Fruit fly (Drosophila melanogaster) whole organism, prepupa: ENCODE data around the gene LeuRS.
A peak's percentile ranks its signal among the peaks of the same experiment; 100 is the strongest.

ENCODE experiments used
- Blimp-1 ChIP-seq: fragments of 200-800 bp; sonication (Bioruptor generic); optimal IDR thresholded peaks from 3 replicates; lab custom pipeline; 2017; ENCODE audit warnings: missing biosample characterization, missing genetic modification characterization, mild to moderate bottlenecking, moderate library complexity, missing genetic modification reagents
- CG10631 ChIP-seq: fragments of 200-800 bp; sonication (Bioruptor generic); optimal IDR thresholded peaks from 2 replicates; lab custom pipeline; 2016; ENCODE audit warnings: missing biosample characterization, missing genetic modification characterization
- CG11294 ChIP-seq: fragments of 200-800 bp; sonication (Bioruptor generic); IDR thresholded peaks from 2 replicates; pipeline ENCODE4 v1.3.6; 2022; ENCODE audit warnings: missing biosample characterization, missing genetic modification characterization
- CG15336 ChIP-seq: fragments of 200-800 bp; sonication (Bioruptor generic); IDR thresholded peaks from 2 replicates; pipeline ENCODE4 v1.3.6; 2022; ENCODE audit warnings: missing biosample characterization, missing genetic modification characterization
- CG1621 ChIP-seq: fragments of 200-800 bp; sonication (Bioruptor generic); optimal IDR thresholded peaks from 3 replicates; lab custom pipeline; 2018; ENCODE audit warnings: missing biosample characterization, mild to moderate bottlenecking, missing genetic modification characterization
- CG32006 ChIP-seq: fragments of 200-800 bp; sonication (Bioruptor generic); optimal IDR thresholded peaks from 3 replicates; lab custom pipeline; 2017; ENCODE audit warnings: missing biosample characterization, mild to moderate bottlenecking, missing genetic modification characterization
- CG34406 ChIP-seq: fragments of 200-800 bp; sonication (Bioruptor generic); optimal IDR thresholded peaks from 3 replicates; lab custom pipeline; 2016; ENCODE audit warnings: missing biosample characterization, missing genetic modification characterization
- CG3919 ChIP-seq: fragments of 200-800 bp; sonication (Bioruptor generic); optimal IDR thresholded peaks from 3 replicates; lab custom pipeline; 2016; ENCODE audit warnings: missing biosample characterization, missing genetic modification characterization
- CG4318 ChIP-seq: fragments of 200-800 bp; sonication (Bioruptor generic); optimal IDR thresholded peaks from 3 replicates; lab custom pipeline; 2017; ENCODE audit warnings: missing biosample characterization, mild to moderate bottlenecking, missing genetic modification characterization
- CG6163 ChIP-seq: fragments of 200-800 bp; sonication (Bioruptor generic); IDR thresholded peaks from 3 replicates; pipeline ENCODE4 v1.3.6; 2022; ENCODE audit warnings: missing biosample characterization, missing genetic modification characterization
- CG6276 ChIP-seq: fragments of 200-800 bp; sonication (Bioruptor generic); optimal IDR thresholded peaks from 2 replicates; lab custom pipeline; 2017; ENCODE audit warnings: missing biosample characterization, mild to moderate bottlenecking, missing genetic modification characterization
- CG6854 ChIP-seq: fragments of 200-800 bp; sonication (Bioruptor generic); optimal IDR thresholded peaks from 2 replicates; lab custom pipeline; 2017; ENCODE audit warnings: missing biosample characterization, mild to moderate bottlenecking, missing genetic modification characterization
- CG8119 ChIP-seq: fragments of 200-800 bp; sonication (Bioruptor generic); IDR thresholded peaks from 3 replicates; pipeline ENCODE4 v1.3.6; 2022; ENCODE audit warnings: missing biosample characterization, missing genetic modification characterization
- Eip75B ChIP-seq: fragments of 200-800 bp; sonication (Bioruptor generic); optimal IDR thresholded peaks from 3 replicates; lab custom pipeline; 2016; ENCODE audit warnings: missing biosample characterization, missing genetic modification characterization
- Eip78C ChIP-seq: fragments of 200-800 bp; sonication (Bioruptor generic); peaks from one replicate; lab custom pipeline; 2016; ENCODE audit warnings: missing biosample characterization, missing genetic modification characterization
- Ets96B ChIP-seq: fragments of 200-800 bp; optimal IDR thresholded peaks from 2 replicates; lab custom pipeline; 2019; ENCODE audit warnings: missing biosample characterization, mild to moderate bottlenecking, missing genetic modification characterization, moderate library complexity
- Gug ChIP-seq: fragments of 200-800 bp; sonication (Bioruptor generic); IDR thresholded peaks from 2 replicates; pipeline ENCODE4 v1.3.6; 2022; ENCODE audit warnings: missing biosample characterization, missing genetic modification characterization
- Hr39 ChIP-seq: fragments of 200-800 bp; sonication (Bioruptor generic); optimal IDR thresholded peaks from 2 replicates; lab custom pipeline; 2016; ENCODE audit warnings: missing biosample characterization, missing genetic modification characterization
- Hr4 ChIP-seq: fragments of 200-800 bp; sonication (Bioruptor generic); optimal IDR thresholded peaks from 3 replicates; lab custom pipeline; 2016; ENCODE audit warnings: missing biosample characterization, missing genetic modification characterization
- Lpt ChIP-seq: fragments of 200-800 bp; sonication (Bioruptor generic); optimal IDR thresholded peaks from 3 replicates; lab custom pipeline; 2016; ENCODE audit warnings: missing biosample characterization, missing genetic modification characterization
- Met ChIP-seq: fragments of 200-800 bp; sonication (Bioruptor generic); optimal IDR thresholded peaks from 3 replicates; lab custom pipeline; 2016; ENCODE audit warnings: missing biosample characterization, missing genetic modification characterization
- OdsH ChIP-seq: fragments of 200-800 bp; sonication (Bioruptor generic); optimal IDR thresholded peaks from 3 replicates; lab custom pipeline; 2016; ENCODE audit warnings: missing biosample characterization, missing genetic modification characterization
- Smox ChIP-seq: fragments of 200-800 bp; sonication (Bioruptor generic); optimal IDR thresholded peaks from 3 replicates; lab custom pipeline; 2016; ENCODE audit warnings: missing biosample characterization, missing genetic modification characterization
- Sox102F ChIP-seq: fragments of 200-800 bp; sonication (Bioruptor generic); optimal IDR thresholded peaks from 2 replicates; lab custom pipeline; 2016; ENCODE audit warnings: missing biosample characterization, mild to moderate bottlenecking, missing genetic modification characterization
- Sox14 ChIP-seq: fragments of 200-800 bp; sonication (Bioruptor generic); optimal IDR thresholded peaks from 3 replicates; lab custom pipeline; 2016; ENCODE audit warnings: missing biosample characterization, missing genetic modification characterization
- acj6 ChIP-seq: fragments of 200-800 bp; sonication (Bioruptor generic); optimal IDR thresholded peaks from 3 replicates; lab custom pipeline; 2016; ENCODE audit warnings: missing biosample characterization, missing genetic modification characterization
- dac ChIP-seq: fragments of 200-800 bp; sonication (Bioruptor generic); optimal IDR thresholded peaks from 2 replicates; lab custom pipeline; 2017; ENCODE audit warnings: missing biosample characterization, mild to moderate bottlenecking, missing genetic modification characterization
- eg ChIP-seq: fragments of 200-800 bp; sonication (Bioruptor generic); IDR thresholded peaks from 3 replicates; pipeline ENCODE4 v1.3.6; 2022; ENCODE audit warnings: missing biosample characterization, missing genetic modification characterization
- esn ChIP-seq: fragments of 200-800 bp; sonication (Bioruptor generic); optimal IDR thresholded peaks from 2 replicates; lab custom pipeline; 2016; ENCODE audit warnings: missing biosample characterization, mild to moderate bottlenecking, missing genetic modification characterization, moderate library complexity
- net ChIP-seq: fragments of 200-800 bp; sonication (Bioruptor generic); optimal IDR thresholded peaks from 3 replicates; lab custom pipeline; 2016; ENCODE audit warnings: missing biosample characterization, missing genetic modification characterization
- pdm3 ChIP-seq: fragments of 200-800 bp; sonication (Bioruptor generic); optimal IDR thresholded peaks from 3 replicates; lab custom pipeline; 2016; ENCODE audit warnings: missing biosample characterization, missing genetic modification characterization
- spab ChIP-seq: fragments of 200-800 bp; sonication (Bioruptor generic); optimal IDR thresholded peaks from 2 replicates; lab custom pipeline; 2017; ENCODE audit warnings: missing biosample characterization, mild to moderate bottlenecking, missing genetic modification characterization, missing genetic modification reagents
- ss ChIP-seq, 2 experiments: fragments of 200-800 bp; sonication (Bioruptor generic); optimal IDR thresholded peaks; 2 replicates in 1 of 2; 3 replicates in 1 of 2; lab custom pipeline; 2017 to 2018; ENCODE audit warnings: mild to moderate bottlenecking in 2 of 2, missing biosample characterization in 2 of 2, missing genetic modification characterization in 2 of 2, moderate library complexity in 1 of 2
- svp ChIP-seq: fragments of 200-800 bp; sonication (Bioruptor generic); peaks from one replicate; lab custom pipeline; 2016; ENCODE audit warnings: missing biosample characterization, missing genetic modification characterization

LeuRS gene

dm6 chr2L:3495465-3495864, 19.0 kb downstream of the LeuRS start:
- TF ChIP-seq pdm3 (GFP tag; lab: Kevin White, UChicago) (no peak), CG6163 (GFP tag; lab: Robert Waterston, UW) (no peak), CG4318 (GFP tag; lab: Kevin White, UChicago) (no peak), Lpt (no peak), Smox (no peak), esn (GFP tag; lab: Kevin White, UChicago) (no peak), CG11294 (no peak), spab (GFP tag; lab: Kevin White, UChicago) (no peak), CG1621 (tag; lab: Kevin White, UChicago) (no peak), Met (GFP tag; lab: Kevin White, UChicago) (no peak), Sox14 (GFP tag; lab: Kevin White, UChicago) (no peak), OdsH (GFP tag; lab: Kevin White, UChicago) (no peak), CG3919 (no peak)

dm6 chr2L:3493475-3493874, 21.0 kb downstream of the LeuRS start:
- TF ChIP-seq Gug (GFP tag; lab: Robert Waterston, UW) (0 out of 2 replicates have a peak, but pooled peaks have one; percentile 28), CG15336 (GFP tag; lab: Robert Waterston, UW) (peak; percentile 61), CG34406 (GFP tag; lab: Kevin White, UChicago) (no peak), CG8119 (GFP tag; lab: Robert Waterston, UW) (peak; percentile 37; the same call in 1 of the 3 replicates), ss (GFP tag; optimal IDR thresholded peaks at IDR 0.05; lab: Kevin White, UChicago) (no peak), eg (GFP tag; lab: Robert Waterston, UW) (peak; percentile 60; the same call in 1 of the 3 replicates), CG32006 (GFP tag; lab: Kevin White, UChicago) (peak; percentile 16)

DNA sequence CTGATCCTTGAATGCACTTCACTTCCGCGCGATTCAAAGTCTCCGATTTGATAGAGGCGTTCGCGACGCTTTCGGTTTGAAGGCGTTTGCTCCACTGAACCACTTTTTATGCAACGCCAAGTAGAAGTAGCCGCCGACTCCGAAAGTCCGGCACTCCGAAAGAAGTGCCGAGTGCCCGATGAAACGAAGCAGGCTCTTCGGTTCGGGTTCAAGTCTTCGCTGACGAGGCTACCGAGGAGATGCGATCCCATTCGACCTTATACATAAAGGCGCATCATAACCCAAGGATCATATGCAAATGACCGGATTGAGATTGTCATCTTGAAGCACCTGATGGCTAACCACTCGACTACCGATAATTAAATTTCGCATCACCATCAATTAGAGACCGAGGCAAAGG, 23.5 kb downstream of the LeuRS start, which contains the start of gene CG15414:
TSS of gene CG15414 (minus strand) at position 101 of the 400 bp plus-strand sequence.
- peak; percentile 42; the same call in 1 of the 3 replicates for TF ChIP-seq eg (GFP tag; lab: Robert Waterston, UW)
- TF ChIP-seq dac: no peak

DNA sequence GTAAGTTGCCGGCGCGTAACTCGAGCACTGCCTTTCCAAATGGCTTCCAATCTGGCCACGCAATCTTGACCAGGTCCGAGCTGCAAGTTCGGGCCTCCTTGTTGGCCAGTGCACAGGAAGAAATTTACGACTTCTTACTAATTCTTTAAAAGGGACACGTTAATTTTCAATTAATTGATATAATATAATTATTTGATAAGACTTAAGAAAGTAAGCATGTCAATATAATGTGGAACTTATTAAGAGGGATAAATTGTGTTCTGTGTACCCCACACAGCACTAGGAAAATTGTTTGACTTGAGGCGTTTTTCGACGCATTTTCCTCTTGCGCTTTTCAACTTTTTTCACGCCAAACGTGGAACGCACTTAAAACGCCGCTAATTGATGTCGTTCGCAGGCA, 28.9 kb downstream of the LeuRS start:
- peak; percentile 30 for TF ChIP-seq Eip78C (GFP tag; lab: Kevin White, UChicago)
- no peak for TF ChIP-seq Hr39 (GFP tag; lab: Kevin White, UChicago)
- no peak for TF ChIP-seq CG10631 (GFP tag; lab: Kevin White, UChicago)
- TF ChIP-seq svp (GFP tag; lab: Kevin White, UChicago): peak; percentile 10
- no peak for TF ChIP-seq Ets96B
- no peak for TF ChIP-seq CG1621 (tag; lab: Kevin White, UChicago)
- no peak for TF ChIP-seq spab (GFP tag; lab: Kevin White, UChicago)
- TF ChIP-seq Gug (GFP tag; lab: Robert Waterston, UW): no peak
- TF ChIP-seq Eip75B: no peak
- TF ChIP-seq CG6276: peak; percentile 36
- no peak for TF ChIP-seq Blimp-1
- peak; percentile 4 for TF ChIP-seq net
- peak; percentile 11 for TF ChIP-seq Lpt
- peak; percentile 62 for TF ChIP-seq Hr4 (GFP tag; lab: Kevin White, UChicago)
- no peak for TF ChIP-seq Sox102F (GFP tag; lab: Kevin White, UChicago)
- no peak for TF ChIP-seq acj6 (GFP tag; lab: Kevin White, UChicago)
- no peak for TF ChIP-seq Smox
- TF ChIP-seq CG32006 (GFP tag; lab: Kevin White, UChicago): peak; percentile 69
- TF ChIP-seq pdm3 (GFP tag; lab: Kevin White, UChicago): no peak
- peak; percentile 66 for TF ChIP-seq CG15336 (GFP tag; lab: Robert Waterston, UW)
- TF ChIP-seq dac: peak; percentile 13
- TF ChIP-seq CG6163 (GFP tag; lab: Robert Waterston, UW): 0 out of 3 replicates have a peak, but pooled peaks have one; percentile 16
- no peak for TF ChIP-seq CG3919
- TF ChIP-seq eg (GFP tag; lab: Robert Waterston, UW): peak; percentile 44; the same call in 2 of the 3 replicates
- TF ChIP-seq OdsH (GFP tag; lab: Kevin White, UChicago): peak; percentile 19
- peak; percentile 23 for TF ChIP-seq CG4318 (GFP tag; lab: Kevin White, UChicago)
- no peak for TF ChIP-seq CG6854 (GFP tag; lab: Kevin White, UChicago)
- peak; percentile 76 for TF ChIP-seq CG8119 (GFP tag; lab: Robert Waterston, UW)
- TF ChIP-seq, all 60 proteins: peak for 14
